Fruit fly (Drosophila melanogaster) whole organism, embryonic: ENCODE data around the gene CG11768.

Experiments
- Abd-B ChIP-seq: fragments of 200-800 bp; sonication (Bioruptor generic); optimal IDR thresholded peaks from 2 replicates; lab custom pipeline; 2018; ENCODE audit warnings: missing biosample characterization, mild to moderate bottlenecking, missing genetic modification characterization, moderate library complexity
- Adf1 ChIP-seq: fragments of 200-800 bp; sonication (Bioruptor generic); IDR thresholded peaks from 2 replicates; pipeline ENCODE4 v1.3.6; 2022; ENCODE audit warnings: missing biosample characterization, missing genetic modification characterization
- CG10274 ChIP-seq: fragments of 200-800 bp; sonication (Bioruptor generic); optimal IDR thresholded peaks from 3 replicates; lab custom pipeline; 2017; ENCODE audit warnings: missing biosample characterization, mild to moderate bottlenecking, missing genetic modification characterization
- CG10959 ChIP-seq: fragments of 200-800 bp; sonication (Bioruptor generic); IDR thresholded peaks from 2 replicates; pipeline ENCODE4 v1.3.6; 2022; ENCODE audit warnings: missing biosample characterization, missing genetic modification characterization
- CG1233 ChIP-seq: fragments of 200-800 bp; sonication (Bioruptor generic); optimal IDR thresholded peaks from 4 replicates; lab custom pipeline; 2018; ENCODE audit warnings: missing biosample characterization, mild to moderate bottlenecking, missing genetic modification characterization
- CG14860 ChIP-seq: fragments of 200-800 bp; sonication (Bioruptor generic); IDR thresholded peaks from 3 replicates; pipeline ENCODE4 v1.3.6; 2022; ENCODE audit warnings: missing biosample characterization, missing genetic modification characterization; ENCODE audit not compliant: partially characterized antibody
- CG16779 ChIP-seq: fragments of 200-800 bp; sonication (Bioruptor generic); IDR thresholded peaks from 2 replicates; pipeline ENCODE4 v1.3.6; 2022; ENCODE audit warnings: missing biosample characterization, missing genetic modification characterization
- CG2712 ChIP-seq: fragments of 200-800 bp; optimal IDR thresholded peaks from 3 replicates; lab custom pipeline; 2019; ENCODE audit warnings: missing biosample characterization, mild to moderate bottlenecking, missing genetic modification characterization, moderate library complexity
- CG31365 ChIP-seq: fragments of 200-800 bp; sonication (Bioruptor generic); optimal IDR thresholded peaks from 2 replicates; lab custom pipeline; 2018; ENCODE audit warnings: missing biosample characterization, mild to moderate bottlenecking, missing genetic modification characterization
- CG31388 ChIP-seq: fragments of 200-800 bp; sonication (Bioruptor generic); optimal IDR thresholded peaks from 2 replicates; lab custom pipeline; 2016; ENCODE audit warnings: missing biosample characterization, missing genetic modification characterization
- CG32532 ChIP-seq: fragments of 200-800 bp; sonication (Bioruptor generic); IDR thresholded peaks from 2 replicates; pipeline ENCODE4 v1.3.6; 2022; ENCODE audit warnings: missing biosample characterization, missing genetic modification characterization
- CG3726 ChIP-seq: fragments of 200-800 bp; sonication (Bioruptor generic); IDR thresholded peaks from 3 replicates; pipeline ENCODE4, ENCODE4 v1.3.6; 2022; ENCODE audit warnings: missing biosample characterization, missing genetic modification characterization
- CG6683 ChIP-seq: fragments of 200-800 bp; sonication (Bioruptor generic); optimal IDR thresholded peaks from 2 replicates; lab custom pipeline; 2017; ENCODE audit warnings: missing biosample characterization, mild to moderate bottlenecking, missing genetic modification characterization, missing genetic modification reagents
- CG6813 ChIP-seq: fragments of 200-800 bp; sonication (Bioruptor generic); optimal IDR thresholded peaks from 2 replicates; lab custom pipeline; 2017; ENCODE audit warnings: missing biosample characterization, missing genetic modification characterization, mild to moderate bottlenecking, moderate library complexity, missing genetic modification reagents
- CG6854 ChIP-seq: fragments of 200-800 bp; sonication (Bioruptor generic); optimal IDR thresholded peaks from 3 replicates; lab custom pipeline; 2017; ENCODE audit warnings: missing biosample characterization, mild to moderate bottlenecking, missing genetic modification characterization
- CG7372 ChIP-seq: fragments of 200-800 bp; sonication (Bioruptor generic); IDR thresholded peaks from 2 replicates; pipeline ENCODE4 v1.3.6; 2022; ENCODE audit warnings: missing biosample characterization, missing genetic modification characterization
- CG9437 ChIP-seq: fragments of 200-800 bp; sonication (Bioruptor generic); optimal IDR thresholded peaks from 2 replicates; lab custom pipeline; 2018; ENCODE audit warnings: missing biosample characterization, mild to moderate bottlenecking, missing genetic modification characterization
- CG9727 ChIP-seq: fragments of 200-800 bp; sonication (Bioruptor generic); optimal IDR thresholded peaks from 3 replicates; lab custom pipeline; 2017; ENCODE audit warnings: missing biosample characterization, mild to moderate bottlenecking, missing genetic modification characterization
- CHES-1-like ChIP-seq: fragments of 200-800 bp; sonication (Bioruptor generic); optimal IDR thresholded peaks from 2 replicates; lab custom pipeline; 2016; ENCODE audit warnings: missing biosample characterization, missing genetic modification characterization
- CrebB ChIP-seq: fragments of 200-800 bp; sonication (Bioruptor generic); optimal IDR thresholded peaks from 3 replicates; lab custom pipeline; 2018; ENCODE audit warnings: missing biosample characterization, mild to moderate bottlenecking, missing genetic modification characterization
- Deaf1 ChIP-seq: fragments of 200-800 bp; optimal IDR thresholded peaks from 3 replicates; lab custom pipeline; 2019; ENCODE audit warnings: missing biosample characterization, mild to moderate bottlenecking, missing genetic modification characterization, moderate library complexity
- Elba2 ChIP-seq: fragments of 200-800 bp; sonication (Bioruptor generic); optimal IDR thresholded peaks from 3 replicates; lab custom pipeline; 2016; ENCODE audit warnings: missing biosample characterization, missing genetic modification characterization
- Hr39 ChIP-seq: fragments of >200 bp; optimal IDR thresholded peaks from 2 replicates; lab custom pipeline; 2017
- Hsf ChIP-seq: fragments of 200-800 bp; sonication (Bioruptor generic); optimal IDR thresholded peaks from 3 replicates; lab custom pipeline; 2016; ENCODE audit warnings: missing biosample characterization, missing genetic modification characterization
- Max ChIP-seq: fragments of 200-800 bp; sonication (Bioruptor generic); optimal IDR thresholded peaks from 2 replicates; lab custom pipeline; 2016; ENCODE audit warnings: missing biosample characterization, mild to moderate bottlenecking, missing genetic modification characterization
- NK7.1 ChIP-seq: fragments of 200-800 bp; sonication (Bioruptor generic); optimal IDR thresholded peaks from 3 replicates; lab custom pipeline; 2016; ENCODE audit warnings: missing biosample characterization, missing genetic modification characterization
- Neu2 ChIP-seq: fragments of 200-800 bp; sonication (Bioruptor generic); optimal IDR thresholded peaks from 3 replicates; lab custom pipeline; 2016; ENCODE audit warnings: missing biosample characterization, missing genetic modification characterization, borderline replicate concordance
- Nf-YC ChIP-seq: fragments of 200-800 bp; optimal IDR thresholded peaks from 3 replicates; lab custom pipeline; 2019; ENCODE audit warnings: missing biosample characterization, mild to moderate bottlenecking, missing genetic modification characterization, moderate library complexity
- Opbp ChIP-seq: fragments of 200-800 bp; sonication (Bioruptor generic); IDR thresholded peaks from 3 replicates; pipeline ENCODE4 v1.3.6; 2022; ENCODE audit warnings: missing biosample characterization, missing genetic modification characterization; ENCODE audit not compliant: partially characterized antibody
- Sry-β ChIP-seq: fragments of 200-800 bp; sonication (Bioruptor generic); optimal IDR thresholded peaks from 2 replicates; lab custom pipeline; 2018; ENCODE audit warnings: missing biosample characterization, mild to moderate bottlenecking, missing genetic modification characterization, moderate library complexity
- YL-1 ChIP-seq: fragments of 200-800 bp; sonication (Bioruptor generic); optimal IDR thresholded peaks from 3 replicates; lab custom pipeline; 2017; ENCODE audit warnings: missing biosample characterization, mild to moderate bottlenecking, missing genetic modification characterization
- bowl ChIP-seq: fragments of 200-800 bp; sonication (Bioruptor generic); IDR thresholded peaks from 2 replicates; pipeline ENCODE4 v1.3.6; 2022; ENCODE audit warnings: missing biosample characterization, missing genetic modification characterization
- crc ChIP-seq: fragments of 200-800 bp; sonication (Bioruptor generic); optimal IDR thresholded peaks from 2 replicates; lab custom pipeline; 2016; ENCODE audit warnings: missing biosample characterization, missing genetic modification characterization
- croc ChIP-seq: fragments of 200-800 bp; sonication (Bioruptor generic); conservative IDR thresholded peaks from 3 replicates; pipeline ENCODE4 v1.3.6; 2022; ENCODE audit warnings: missing biosample characterization, missing genetic modification characterization
- emc ChIP-seq: fragments of 200-800 bp; sonication (Bioruptor generic); optimal IDR thresholded peaks from 2 replicates; lab custom pipeline; 2016; ENCODE audit warnings: missing biosample characterization, missing genetic modification characterization
- fru ChIP-seq: fragments of >200 bp; optimal IDR thresholded peaks from 2 replicates; lab custom pipeline; 2017
- gem ChIP-seq: fragments of 200-800 bp; sonication (Bioruptor generic); optimal IDR thresholded peaks from 2 replicates; lab custom pipeline; 2019; ENCODE audit warnings: missing biosample characterization, mild to moderate bottlenecking, missing genetic modification characterization, moderate library complexity
- grn ChIP-seq: fragments of 200-800 bp; sonication (Bioruptor generic); optimal IDR thresholded peaks from 3 replicates; lab custom pipeline; 2017; ENCODE audit warnings: missing biosample characterization, missing genetic modification characterization
- lab ChIP-seq: fragments of 200-800 bp; sonication (Bioruptor generic); optimal IDR thresholded peaks from 3 replicates; lab custom pipeline; 2017; ENCODE audit warnings: missing biosample characterization, missing genetic modification characterization, mild to moderate bottlenecking, moderate library complexity, missing genetic modification reagents
- lola ChIP-seq, 3 experiments: fragments of >200 bp in 2 of 3; fragments of 200-800 bp in 1 of 3; sonication (Bioruptor generic) in 1 of 3; optimal IDR thresholded peaks; 2 replicates each; lab custom pipeline; 2017 to 2019; ENCODE audit warnings: missing biosample characterization in 3 of 3, missing genetic modification characterization in 3 of 3, mild to moderate bottlenecking in 1 of 3, moderate library complexity in 1 of 3
- onecut ChIP-seq: fragments of 200-800 bp; sonication (Bioruptor generic); IDR thresholded peaks from 2 replicates; pipeline ENCODE4 v1.3.6; 2022; ENCODE audit warnings: missing biosample characterization, missing genetic modification characterization
- otp ChIP-seq: fragments of 200-800 bp; sonication (Bioruptor generic); IDR thresholded peaks from 3 replicates; pipeline ENCODE4, ENCODE4 v1.3.6; 2022; ENCODE audit warnings: missing biosample characterization, missing genetic modification characterization
- peb ChIP-seq: fragments of 200-800 bp; sonication (Bioruptor generic); IDR thresholded peaks from 2 replicates; pipeline ENCODE4 v1.3.6; 2022; ENCODE audit warnings: missing biosample characterization, missing genetic modification characterization
- phol ChIP-seq: fragments of 200-800 bp; sonication (Bioruptor generic); optimal IDR thresholded peaks from 3 replicates; lab custom pipeline; 2018; ENCODE audit warnings: missing biosample characterization, mild to moderate bottlenecking, missing genetic modification characterization, moderate library complexity
- sim ChIP-seq: fragments of 200-800 bp; sonication (Bioruptor generic); IDR thresholded peaks from 2 replicates; pipeline ENCODE4 v1.3.6; 2022; ENCODE audit warnings: missing biosample characterization, missing genetic modification characterization
- sima ChIP-seq: fragments of 200-800 bp; sonication (Bioruptor generic); optimal IDR thresholded peaks from 2 replicates; lab custom pipeline; 2016; ENCODE audit warnings: missing biosample characterization, missing genetic modification characterization
- ssp ChIP-seq: fragments of 200-800 bp; sonication (Bioruptor generic); IDR thresholded peaks from 2 replicates; pipeline ENCODE4 v1.3.6; 2022; ENCODE audit warnings: missing biosample characterization, missing genetic modification characterization
- tup ChIP-seq: fragments of 200-800 bp; sonication (Bioruptor generic); optimal IDR thresholded peaks from 2 replicates; lab custom pipeline; 2016; ENCODE audit warnings: missing biosample characterization, mild to moderate bottlenecking, missing genetic modification characterization, moderate library complexity
- wdn ChIP-seq: fragments of 200-800 bp; sonication (Bioruptor generic); IDR thresholded peaks from 2 replicates; pipeline ENCODE4 v1.3.6; 2022; ENCODE audit warnings: missing biosample characterization, missing genetic modification characterization
- zfh2 ChIP-seq: fragments of 200-800 bp; sonication (Bioruptor generic); optimal IDR thresholded peaks from 2 replicates; lab custom pipeline; 2016; ENCODE audit warnings: missing biosample characterization, missing genetic modification characterization

Gene CG11768

dm6 chr3R:8811323-8811936, 43.4 kb upstream of the CG11768 start (continued):
- TF ChIP-seq CG31388 (peak; percentile 97), tup (peak; percentile 97), Abd-B (GFP tag; lab: Kevin White, UChicago) (peak; percentile 99), Nf-YC (peak; percentile 88), zfh2 (GFP tag; lab: Kevin White, UChicago) (peak; percentile 99), emc (GFP tag; lab: Kevin White, UChicago) (peak; percentile 96), CG16779 (GFP tag; lab: Robert Waterston, UW) (peak; percentile 98), wdn (peak; percentile 99), CG3726 (GFP tag; lab: Robert Waterston, UW) (peak; percentile 97), CG6683 (GFP tag; lab: Kevin White, UChicago) (peak; percentile 95), lola (GFP tag; optimal IDR thresholded peaks at IDR 0.05; lab: Kevin White, UChicago) (peak in 1 of 3 experiments; percentile 97), grn (GFP tag; lab: Kevin White, UChicago) (peak; percentile 86), CG7372 (GFP tag; lab: Robert Waterston, UW) (peak; percentile 99), crc (peak; percentile 98), CG32532 (GFP tag; lab: Robert Waterston, UW) (peak; percentile 100), CG2712 (tag; lab: Kevin White, UChicago) (peak; percentile 99), CG1233 (GFP tag; lab: Kevin White, UChicago) (peak; percentile 98), Adf1 (GFP tag; lab: Robert Waterston, UW) (peak; percentile 91), ssp (peak; percentile 92), phol (tag; lab: Kevin White, UChicago) (peak; percentile 98), sima (GFP tag; lab: Kevin White, UChicago) (peak; percentile 96), Hr39 (lab: Kevin White, UChicago) (no peak), bowl (peak; percentile 97), NK7.1 (GFP tag; lab: Kevin White, UChicago) (peak; percentile 99), croc (GFP tag; lab: Robert Waterston, UW) (peak; percentile 96), lab (GFP tag; lab: Kevin White, UChicago) (peak; percentile 100), onecut (GFP tag; lab: Robert Waterston, UW) (peak; percentile 96), CG10959 (GFP tag; lab: Robert Waterston, UW) (peak; percentile 96), peb (peak; percentile 96), Max (GFP tag; lab: Kevin White, UChicago) (peak; percentile 98), CG10274 (GFP tag; lab: Kevin White, UChicago) (peak; percentile 95), otp (peak; percentile 99), Elba2 (GFP tag; lab: Kevin White, UChicago) (peak; percentile 81), Hsf (GFP tag; lab: Kevin White, UChicago) (peak; percentile 99), Opbp (no peak), CG9437 (GFP tag; lab: Kevin White, UChicago) (peak; percentile 95), Sry-β (GFP tag; lab: Kevin White, UChicago) (peak; percentile 69), CrebB (peak; percentile 99), CG14860 (GFP tag; lab: Robert Waterston, UW) (no peak), CG9727 (GFP tag; lab: Kevin White, UChicago) (peak; percentile 99), CG6854 (GFP tag; lab: Kevin White, UChicago) (peak; percentile 99), CHES-1-like (peak; percentile 99), Neu2 (GFP tag; lab: Kevin White, UChicago) (peak; percentile 96), Deaf1 (tag; lab: Kevin White, UChicago) (peak; percentile 88), sim (peak; percentile 96), YL-1 (GFP tag; lab: Kevin White, UChicago) (peak; percentile 95), gem (tag; lab: Kevin White, UChicago) (peak; percentile 99), CG31365 (tag; lab: Kevin White, UChicago) (peak; percentile 93), fru (lab: Kevin White, UChicago) (no peak), CG6813 (GFP tag; lab: Kevin White, UChicago) (peak; percentile 98)
